Worm (Caenorhabditis elegans) whole organism, young adult: ENCODE measurements around the gene M151.1.

Source experiments
- T07F8.4 ChIP-seq: sonication (generic microtip); optimal IDR thresholded peaks from 2 replicates; lab custom pipeline; 2016; ENCODE audit warnings: mild to moderate bottlenecking, missing genetic modification characterization, moderate library complexity, missing compliant biosample characterization
- Y79H2A.3 ChIP-seq: fragments of 200-800 bp; sonication (Bioruptor generic); conservative IDR thresholded peaks from 2 replicates; pipeline ENCODE4 v1.3.6; 2022; ENCODE audit warnings: missing genetic modification reagents, missing genetic modification characterization, missing compliant biosample characterization
- ama-1 ChIP-seq, 3 experiments: fragments of 150-350 bp in 1 of 3; sonication (generic microtip) in 2 of 3; optimal IDR thresholded peaks; 2 replicates each; lab custom pipeline; 2014 to 2018; ENCODE audit warnings: missing biosample characterization in 2 of 3, missing genetic modification characterization in 2 of 3, missing genetic modification reagents in 2 of 3
- ceh-100 ChIP-seq: fragments of 200-800 bp; sonication (Bioruptor generic); IDR thresholded peaks from 2 replicates; pipeline ENCODE4 v1.3.6; 2022; ENCODE audit warnings: missing genetic modification reagents, missing genetic modification characterization, missing compliant biosample characterization
- ceh-79 ChIP-seq: sonication (generic microtip); optimal IDR thresholded peaks from 2 replicates; lab custom pipeline; 2017; ENCODE audit warnings: mild to moderate bottlenecking, missing genetic modification characterization, missing compliant biosample characterization
- ceh-91 ChIP-seq: fragments of 200-800 bp; sonication (Bioruptor generic); IDR thresholded peaks from 2 replicates; pipeline ENCODE4 v1.3.6; 2022; ENCODE audit warnings: missing genetic modification reagents, missing genetic modification characterization, missing compliant biosample characterization
- ekl-4 ChIP-seq: fragments of 200-800 bp; sonication (Bioruptor generic); IDR thresholded peaks from 2 replicates; pipeline ENCODE4 v1.3.6; 2022; ENCODE audit warnings: missing genetic modification reagents, missing genetic modification characterization, missing compliant biosample characterization
- lin-35 ChIP-seq, 3 experiments: fragments of 150-350 bp in 2 of 3; sonication (generic microtip) in 1 of 3; optimal IDR thresholded peaks; 2 replicates each; lab custom pipeline; 2014 to 2018; ENCODE audit warnings: missing biosample characterization in 3 of 3, missing genetic modification characterization in 3 of 3, missing genetic modification reagents in 3 of 3
- lsy-27 ChIP-seq: sonication (generic microtip); optimal IDR thresholded peaks from 2 replicates; lab custom pipeline; 2017; ENCODE audit warnings: missing genetic modification characterization, mild to moderate bottlenecking, missing compliant biosample characterization, antibody characterized with exemption, missing genotype, borderline replicate concordance; ENCODE audit not compliant: insufficient read depth
- nfya-1 ChIP-seq: sonication (generic microtip); optimal IDR thresholded peaks from 2 replicates; lab custom pipeline; 2017; ENCODE audit warnings: antibody characterized with exemption, missing compliant biosample characterization, missing genetic modification characterization, borderline replicate concordance; ENCODE audit not compliant: insufficient read depth

DNA sequence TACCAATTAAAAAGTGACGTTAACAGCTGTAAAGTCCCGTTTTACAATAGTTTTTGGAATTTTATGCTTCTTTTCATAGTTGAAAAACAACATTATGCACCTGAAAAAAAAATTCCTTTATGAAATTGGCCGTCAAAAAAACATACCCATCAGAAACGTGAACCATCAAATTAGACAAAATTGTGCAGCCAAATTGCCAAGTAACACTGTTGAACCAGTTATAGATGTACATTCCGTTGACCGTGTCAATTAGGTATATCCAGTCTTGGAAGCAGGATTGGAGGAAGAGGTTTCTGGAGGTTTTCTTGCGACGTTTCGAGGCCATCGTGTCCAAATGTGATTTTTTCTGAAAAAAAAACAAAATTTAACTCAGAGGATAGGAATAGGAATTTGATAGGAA is 28.0 kb downstream of the M151.1 start, which contains the start of gene srx-97:
- no peak for TF ChIP-seq ceh-79 (tag; lab: Kevin White, UChicago)
- TF ChIP-seq ama-1 (optimal IDR thresholded peaks at IDR 0.05; lab: Kevin White, UChicago): no peak
- no peak for TF ChIP-seq ama-1 (GFP tag; optimal IDR thresholded peaks at IDR 0.05; lab: Kevin White, UChicago)
- no peak for TF ChIP-seq Y79H2A.3 (GFP tag; lab: Robert Waterston, UW)
- TF ChIP-seq ekl-4 (GFP tag; lab: Robert Waterston, UW): no peak
- TF ChIP-seq nfya-1 (tag; lab: Kevin White, UChicago): no peak
- TF ChIP-seq lin-35 (GFP tag; optimal IDR thresholded peaks at IDR 0.05; lab: Kevin White, UChicago): no peak
- no peak for TF ChIP-seq T07F8.4
- no peak for TF ChIP-seq lsy-27 (tag; lab: Kevin White, UChicago)
- no peak for TF ChIP-seq ceh-100 (GFP tag; lab: Robert Waterston, UW)
- no peak for TF ChIP-seq ceh-91 (GFP tag; lab: Robert Waterston, UW)
